ENCODE assay signal across 1 worm cellular context in genomic region chrX:3467004-3467761, ce11.
TF ChIP-seq lines count a peak whose summit lies in the region.

No protein-coding gene starts in this region.

TF ChIP-seq in whole organism, L1 larva, 84 proteins besides CTCF, POLR2A, EP300 and RAD21 (continued from another document):
- TF ChIP-seq unc-62 (GFP tag; optimal IDR thresholded peaks at IDR 0.05; lab: Kevin White, UChicago) (no peak), isw-1 (GFP tag; IDR thresholded peaks at IDR 0.05; lab: Robert Waterston, UW) (no peak), dsc-1 (tag; optimal IDR thresholded peaks at IDR 0.05; lab: Kevin White, UChicago) (no peak), unc-30 (tag; optimal IDR thresholded peaks at IDR 0.05; lab: Kevin White, UChicago) (no peak), hpl-2 (GFP tag; optimal IDR thresholded peaks at IDR 0.05; lab: Kevin White, UChicago) (no peak), ceh-82 (tag; optimal IDR thresholded peaks at IDR 0.05; lab: Kevin White, UChicago) (no peak), C04F5.9 (tag; optimal IDR thresholded peaks at IDR 0.05; lab: Kevin White, UChicago) (no peak), skn-1 (tag; optimal IDR thresholded peaks at IDR 0.05; lab: Kevin White, UChicago) (no peak)
TF ChIP-seq in whole organism, L1 larva: peak in this region for 3.
